Fruit fly (Drosophila melanogaster) whole organism, embryonic: ENCODE results near the gene waw.

Source experiments
- B-H1 ChIP-seq: fragments of 200-800 bp; sonication (Bioruptor generic); IDR thresholded peaks from 3 replicates; pipeline ENCODE4 v1.3.6; 2022; ENCODE audit warnings: missing biosample characterization, missing genetic modification characterization
- BtbVII ChIP-seq: fragments of 200-800 bp; sonication (Bioruptor generic); optimal IDR thresholded peaks from 3 replicates; lab custom pipeline; 2017; ENCODE audit warnings: missing biosample characterization, mild to moderate bottlenecking, missing genetic modification characterization
- CG10366 ChIP-seq: fragments of 200-800 bp; sonication (Bioruptor generic); IDR thresholded peaks from 2 replicates; pipeline ENCODE4 v1.3.6; 2022; ENCODE audit warnings: missing biosample characterization, missing genetic modification characterization
- CG11085 ChIP-seq: fragments of 200-800 bp; sonication (Bioruptor generic); IDR thresholded peaks from 2 replicates; pipeline ENCODE4 v1.3.6; 2022; ENCODE audit warnings: missing biosample characterization, missing genetic modification characterization
- CG11398 ChIP-seq: fragments of 200-800 bp; sonication (Bioruptor generic); optimal IDR thresholded peaks from 2 replicates; lab custom pipeline; 2016; ENCODE audit warnings: missing biosample characterization, missing genetic modification characterization
- CG11696 ChIP-seq: fragments of 200-800 bp; sonication (Bioruptor generic); IDR thresholded peaks from 2 replicates; pipeline ENCODE4 v1.3.6; 2022; ENCODE audit warnings: missing biosample characterization, missing genetic modification characterization
- CG13287 ChIP-seq: fragments of 200-800 bp; sonication (Bioruptor generic); IDR thresholded peaks from 2 replicates; pipeline ENCODE4 v1.3.6; 2022; ENCODE audit warnings: missing biosample characterization, missing genetic modification characterization; ENCODE audit not compliant: partially characterized antibody
- CG17802 ChIP-seq: fragments of 200-800 bp; sonication (Bioruptor generic); optimal IDR thresholded peaks from 2 replicates; lab custom pipeline; 2018; ENCODE audit warnings: missing biosample characterization, mild to moderate bottlenecking, missing genetic modification characterization, moderate library complexity
- CG1792 ChIP-seq: fragments of 200-800 bp; sonication (Bioruptor generic); optimal IDR thresholded peaks from 2 replicates; lab custom pipeline; 2016; ENCODE audit warnings: missing biosample characterization, missing genetic modification characterization
- CG18262 ChIP-seq: fragments of 200-800 bp; optimal IDR thresholded peaks from 3 replicates; lab custom pipeline; 2019; ENCODE audit warnings: missing biosample characterization, mild to moderate bottlenecking, missing genetic modification characterization, moderate library complexity
- CG3163 ChIP-seq: fragments of 200-800 bp; sonication (Bioruptor generic); optimal IDR thresholded peaks from 3 replicates; lab custom pipeline; 2016; ENCODE audit warnings: missing biosample characterization, missing genetic modification characterization
- CG3281 ChIP-seq: fragments of 200-800 bp; sonication (Bioruptor generic); optimal IDR thresholded peaks from 3 replicates; lab custom pipeline; 2017; ENCODE audit warnings: missing biosample characterization, mild to moderate bottlenecking, missing genetic modification characterization
- CG33557 ChIP-seq: fragments of 200-800 bp; sonication (Bioruptor generic); optimal IDR thresholded peaks from 2 replicates; lab custom pipeline; 2019; ENCODE audit warnings: missing biosample characterization, mild to moderate bottlenecking, missing genetic modification characterization, moderate library complexity
- CG34422 ChIP-seq: fragments of 200-800 bp; sonication (Bioruptor generic); IDR thresholded peaks from 3 replicates; pipeline ENCODE4 v1.3.6; 2022; ENCODE audit warnings: missing biosample characterization, missing genetic modification characterization
- CG42726 ChIP-seq: fragments of 200-800 bp; sonication (Bioruptor generic); IDR thresholded peaks from 2 replicates; pipeline ENCODE4 v1.3.6; 2022; ENCODE audit warnings: missing biosample characterization, missing genetic modification characterization; ENCODE audit not compliant: partially characterized antibody
- CG4424 ChIP-seq: fragments of 200-800 bp; sonication (Bioruptor generic); optimal IDR thresholded peaks from 3 replicates; lab custom pipeline; 2016; ENCODE audit warnings: missing biosample characterization, missing genetic modification characterization
- CG7745 ChIP-seq: fragments of 200-800 bp; sonication (Bioruptor generic); optimal IDR thresholded peaks from 2 replicates; lab custom pipeline; 2018; ENCODE audit warnings: missing biosample characterization, mild to moderate bottlenecking, missing genetic modification characterization, moderate library complexity
- CG8765 ChIP-seq: fragments of 200-800 bp; sonication (Bioruptor generic); IDR thresholded peaks from 2 replicates; pipeline ENCODE4 v1.3.6; 2022; ENCODE audit warnings: missing biosample characterization, missing genetic modification characterization
- CG8944 ChIP-seq: fragments of 200-800 bp; sonication (Bioruptor generic); optimal IDR thresholded peaks from 3 replicates; lab custom pipeline; 2016; ENCODE audit warnings: missing biosample characterization, missing genetic modification characterization
- CG9437 ChIP-seq: fragments of 200-800 bp; sonication (Bioruptor generic); optimal IDR thresholded peaks from 2 replicates; lab custom pipeline; 2018; ENCODE audit warnings: missing biosample characterization, mild to moderate bottlenecking, missing genetic modification characterization
- CG9932 ChIP-seq: fragments of 200-800 bp; sonication (Bioruptor generic); IDR thresholded peaks from 2 replicates; pipeline ENCODE4 v1.3.6; 2022; ENCODE audit warnings: missing biosample characterization, missing genetic modification characterization
- D19A ChIP-seq: fragments of 200-800 bp; optimal IDR thresholded peaks from 3 replicates; lab custom pipeline; 2019; ENCODE audit warnings: missing biosample characterization, mild to moderate bottlenecking, missing genetic modification characterization, moderate library complexity
- Doc3 ChIP-seq: fragments of 200-800 bp; sonication (Bioruptor generic); IDR thresholded peaks from 3 replicates; pipeline ENCODE4 v1.3.6; 2022; ENCODE audit warnings: missing biosample characterization, missing genetic modification characterization; ENCODE audit not compliant: partially characterized antibody
- E2f2 ChIP-seq: fragments of 200-800 bp; sonication (Bioruptor generic); IDR thresholded peaks from 2 replicates; pipeline ENCODE4 v1.3.6; 2022; ENCODE audit warnings: missing biosample characterization, missing genetic modification characterization
- HLH54F ChIP-seq: fragments of 200-800 bp; sonication (Bioruptor generic); optimal IDR thresholded peaks from 3 replicates; lab custom pipeline; 2016; ENCODE audit warnings: missing biosample characterization, missing genetic modification characterization
- HmgZ ChIP-seq: fragments of 200-800 bp; sonication (Bioruptor generic); optimal IDR thresholded peaks from 2 replicates; lab custom pipeline; 2018; ENCODE audit warnings: missing biosample characterization, mild to moderate bottlenecking, missing genetic modification characterization
- Lhr ChIP-seq: fragments of 200-800 bp; sonication (Bioruptor generic); optimal IDR thresholded peaks from 3 replicates; lab custom pipeline; 2017; ENCODE audit warnings: mild to moderate bottlenecking, missing biosample characterization, missing genetic modification reagents, missing genetic modification characterization
- MTF-1 ChIP-seq: fragments of 200-800 bp; sonication (Bioruptor generic); optimal IDR thresholded peaks from 2 replicates; lab custom pipeline; 2018; ENCODE audit warnings: missing biosample characterization, mild to moderate bottlenecking, missing genetic modification characterization, borderline replicate concordance
- Meics ChIP-seq: fragments of 200-800 bp; sonication (Bioruptor generic); optimal IDR thresholded peaks from 2 replicates; lab custom pipeline; 2017; ENCODE audit warnings: missing biosample characterization, mild to moderate bottlenecking, missing genetic modification characterization
- Nf-YC ChIP-seq: fragments of 200-800 bp; optimal IDR thresholded peaks from 3 replicates; lab custom pipeline; 2019; ENCODE audit warnings: missing biosample characterization, mild to moderate bottlenecking, missing genetic modification characterization, moderate library complexity
- Opbp ChIP-seq: fragments of 200-800 bp; sonication (Bioruptor generic); IDR thresholded peaks from 3 replicates; pipeline ENCODE4 v1.3.6; 2022; ENCODE audit warnings: missing biosample characterization, missing genetic modification characterization; ENCODE audit not compliant: partially characterized antibody
- Poxn ChIP-seq: fragments of 200-800 bp; sonication (Bioruptor generic); IDR thresholded peaks from 2 replicates; pipeline ENCODE4 v1.3.6; 2022; ENCODE audit warnings: missing biosample characterization, missing genetic modification characterization
- Ptx1 ChIP-seq: fragments of 200-800 bp; sonication (Bioruptor generic); IDR thresholded peaks from 2 replicates; pipeline ENCODE4 v1.3.6; 2022; ENCODE audit warnings: missing biosample characterization, missing genetic modification characterization
- Sin3A ChIP-seq: fragments of >200 bp; optimal IDR thresholded peaks from 2 replicates; lab custom pipeline; 2018
- Sox102F ChIP-seq: fragments of 200-800 bp; sonication (Bioruptor generic); optimal IDR thresholded peaks from 2 replicates; lab custom pipeline; 2018; ENCODE audit warnings: missing biosample characterization, mild to moderate bottlenecking, missing genetic modification characterization, moderate library complexity
- Taf1 ChIP-seq: fragments of 200-800 bp; sonication (Bioruptor generic); IDR thresholded peaks from 2 replicates; pipeline ENCODE4 v1.3.6; 2022; ENCODE audit warnings: missing biosample characterization, missing genetic modification characterization
- ap ChIP-seq: fragments of 200-800 bp; sonication (Bioruptor generic); IDR thresholded peaks from 2 replicates; pipeline ENCODE4 v1.3.6; 2022; ENCODE audit warnings: missing biosample characterization, missing genetic modification characterization
- ara ChIP-seq: fragments of 200-800 bp; sonication (Bioruptor generic); IDR thresholded peaks from 2 replicates; pipeline ENCODE4 v1.3.6; 2022; ENCODE audit warnings: missing biosample characterization, missing genetic modification characterization
- ato ChIP-seq: fragments of 200-800 bp; sonication (Bioruptor generic); IDR thresholded peaks from 2 replicates; pipeline ENCODE4 v1.3.6; 2022; ENCODE audit warnings: missing biosample characterization, missing genetic modification characterization; ENCODE audit not compliant: partially characterized antibody
- cato ChIP-seq: fragments of 200-800 bp; sonication (Bioruptor generic); optimal IDR thresholded peaks from 2 replicates; lab custom pipeline; 2016; ENCODE audit warnings: missing biosample characterization, missing genetic modification characterization, borderline replicate concordance
- crp ChIP-seq, 2 experiments: fragments of 200-800 bp; sonication (Bioruptor generic); optimal IDR thresholded peaks; 2 replicates in 1 of 2; 3 replicates in 1 of 2; lab custom pipeline; 2017; ENCODE audit warnings: missing biosample characterization in 2 of 2, missing genetic modification characterization in 2 of 2, mild to moderate bottlenecking in 1 of 2, moderate library complexity in 1 of 2
- fu2 ChIP-seq: fragments of 200-800 bp; sonication (Bioruptor generic); optimal IDR thresholded peaks from 2 replicates; lab custom pipeline; 2016; ENCODE audit warnings: missing biosample characterization, missing genetic modification characterization
- gcm ChIP-seq: fragments of 200-800 bp; sonication (Bioruptor generic); optimal IDR thresholded peaks from 2 replicates; lab custom pipeline; 2019; ENCODE audit warnings: missing biosample characterization, mild to moderate bottlenecking, missing genetic modification characterization, moderate library complexity
- grau ChIP-seq: fragments of 200-800 bp; optimal IDR thresholded peaks from 3 replicates; lab custom pipeline; 2019; ENCODE audit warnings: missing biosample characterization, mild to moderate bottlenecking, missing genetic modification characterization, moderate library complexity
- hbn ChIP-seq: fragments of 200-800 bp; sonication (Bioruptor generic); IDR thresholded peaks from 2 replicates; pipeline ENCODE4 v1.3.6; 2022; ENCODE audit warnings: missing biosample characterization, missing genetic modification characterization; ENCODE audit not compliant: partially characterized antibody
- lola ChIP-seq, 3 experiments: fragments of >200 bp in 2 of 3; fragments of 200-800 bp in 1 of 3; sonication (Bioruptor generic) in 1 of 3; optimal IDR thresholded peaks; 2 replicates each; lab custom pipeline; 2017 to 2019; ENCODE audit warnings: missing biosample characterization in 3 of 3, missing genetic modification characterization in 3 of 3, mild to moderate bottlenecking in 1 of 3, moderate library complexity in 1 of 3
- nerfin-1 ChIP-seq: fragments of 200-800 bp; sonication (Bioruptor generic); optimal IDR thresholded peaks from 3 replicates; lab custom pipeline; 2019; ENCODE audit warnings: missing biosample characterization, mild to moderate bottlenecking, missing genetic modification characterization, moderate library complexity
- repo ChIP-seq: fragments of 200-800 bp; sonication (Bioruptor generic); optimal IDR thresholded peaks from 2 replicates; lab custom pipeline; 2016; ENCODE audit warnings: missing biosample characterization, missing genetic modification characterization
- seq ChIP-seq: fragments of 200-800 bp; sonication (Bioruptor generic); IDR thresholded peaks from 2 replicates; pipeline ENCODE4 v1.3.6; 2022; ENCODE audit warnings: missing biosample characterization, missing genetic modification characterization
- tin ChIP-seq: fragments of 200-800 bp; sonication (Bioruptor generic); optimal IDR thresholded peaks from 3 replicates; lab custom pipeline; 2016; ENCODE audit warnings: missing biosample characterization, missing genetic modification characterization
- unpg ChIP-seq: fragments of 200-800 bp; sonication (Bioruptor generic); optimal IDR thresholded peaks from 3 replicates; lab custom pipeline; 2018; ENCODE audit warnings: missing biosample characterization, mild to moderate bottlenecking, missing genetic modification characterization, moderate library complexity

waw gene

DNA sequence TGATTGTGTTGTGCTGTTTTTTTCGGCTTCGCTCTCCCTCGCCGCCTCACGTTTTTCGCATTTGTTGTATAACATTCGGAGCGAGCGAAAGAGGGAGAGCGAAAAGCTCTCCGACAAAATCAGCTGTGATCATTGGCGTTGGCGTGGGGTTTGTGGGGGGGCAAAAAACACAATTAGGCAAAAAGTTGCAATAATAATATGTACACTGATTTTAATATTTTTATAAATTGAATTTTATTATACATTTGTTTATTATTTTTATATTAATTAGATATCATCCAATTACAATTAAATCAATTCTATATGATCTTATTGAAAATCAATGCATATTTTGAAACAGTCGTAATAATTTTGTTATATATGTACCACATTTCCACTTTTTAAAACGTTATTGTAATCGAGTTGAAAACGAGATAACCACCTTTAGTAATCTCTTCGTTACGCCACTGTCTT, 12.8 kb downstream of the waw start (continued):
- no peak for TF ChIP-seq Poxn (GFP tag; lab: Robert Waterston, UW)
- TF ChIP-seq HLH54F (GFP tag; lab: Kevin White, UChicago): no peak
- TF ChIP-seq cato (GFP tag; lab: Kevin White, UChicago): no peak
- TF ChIP-seq ap (GFP tag; lab: Robert Waterston, UW): no peak
- TF ChIP-seq Ptx1: 0 out of 2 replicates have a peak, but pooled peaks have one; percentile 30
- peak; percentile 69 for TF ChIP-seq CG9932 (GFP tag; lab: Robert Waterston, UW)
- no peak for TF ChIP-seq nerfin-1 (tag; lab: Kevin White, UChicago)
- TF ChIP-seq gcm: no peak
- no peak for TF ChIP-seq fu2 (GFP tag; lab: Kevin White, UChicago)
- TF ChIP-seq CG4424 (GFP tag; lab: Kevin White, UChicago): peak; percentile 36
- peak; percentile 47 for TF ChIP-seq CG18262
- peak in 1 of 2 experiments; percentile 62 for TF ChIP-seq crp (GFP tag; optimal IDR thresholded peaks at IDR 0.05; lab: Kevin White, UChicago)
- TF ChIP-seq CG17802 (tag; lab: Kevin White, UChicago): no peak
- peak; percentile 65 for TF ChIP-seq grau
- peak; percentile 61 for TF ChIP-seq CG3281 (GFP tag; lab: Kevin White, UChicago)
- no peak for TF ChIP-seq BtbVII (GFP tag; lab: Kevin White, UChicago)
- no peak for TF ChIP-seq ara (GFP tag; lab: Robert Waterston, UW)
- TF ChIP-seq CG11085: no peak
- TF ChIP-seq hbn (GFP tag; lab: Robert Waterston, UW): no peak
- TF ChIP-seq B-H1 (GFP tag; lab: Robert Waterston, UW): no peak
- no peak for TF ChIP-seq CG8765 (GFP tag; lab: Robert Waterston, UW)
- TF ChIP-seq Taf1 (GFP tag; lab: Robert Waterston, UW): no peak
- TF ChIP-seq Meics (GFP tag; lab: Kevin White, UChicago): peak; percentile 74
- TF ChIP-seq CG7745 (tag; lab: Kevin White, UChicago): no peak
- TF ChIP-seq CG9437 (GFP tag; lab: Kevin White, UChicago): peak; percentile 28
- no peak for TF ChIP-seq CG13287 (GFP tag; lab: Robert Waterston, UW)
- peak; percentile 40 for TF ChIP-seq unpg (GFP tag; lab: Kevin White, UChicago)
- TF ChIP-seq Doc3 (GFP tag; lab: Robert Waterston, UW): no peak
- no peak for TF ChIP-seq CG3163
- no peak for TF ChIP-seq lola (GFP tag; optimal IDR thresholded peaks at IDR 0.05; lab: Kevin White, UChicago)
- peak; percentile 10 for TF ChIP-seq HmgZ (tag; lab: Kevin White, UChicago)
- TF ChIP-seq Sox102F (GFP tag; lab: Kevin White, UChicago): peak; percentile 47
- TF ChIP-seq Sin3A (lab: Kevin White, UChicago): no peak
- TF ChIP-seq tin (GFP tag; lab: Kevin White, UChicago): no peak
- TF ChIP-seq seq: no peak
- peak; percentile 16; the same call in 1 of the 2 replicates for TF ChIP-seq CG10366 (GFP tag; lab: Robert Waterston, UW)
- no peak for TF ChIP-seq MTF-1 (GFP tag; lab: Kevin White, UChicago)
- no peak for TF ChIP-seq CG42726
- peak; percentile 26; the same call in 1 of the 2 replicates for TF ChIP-seq E2f2
- TF ChIP-seq Lhr (GFP tag; lab: Kevin White, UChicago): no peak
- TF ChIP-seq CG11398 (GFP tag; lab: Kevin White, UChicago): no peak
- TF ChIP-seq CG34422 (GFP tag; lab: Robert Waterston, UW): no peak
- TF ChIP-seq D19A: peak; percentile 24
- peak; percentile 24 for TF ChIP-seq Nf-YC (tag; lab: Kevin White, UChicago)
- TF ChIP-seq ato: no peak
- TF ChIP-seq CG1792: no peak
- no peak for TF ChIP-seq CG11696 (GFP tag; lab: Robert Waterston, UW)
- TF ChIP-seq Opbp (GFP tag; lab: Robert Waterston, UW): no peak
- TF ChIP-seq repo (GFP tag; lab: Kevin White, UChicago): no peak
- no peak for TF ChIP-seq CG8944 (GFP tag; lab: Kevin White, UChicago)
- TF ChIP-seq CG33557 (GFP tag; lab: Kevin White, UChicago): no peak
